Worm (Caenorhabditis elegans) whole organism, late embryonic: ENCODE results near the gene rpn-2.

ENCODE experiments used
- C38D4.7 ChIP-seq: fragments of 200-800 bp; sonication (Bioruptor generic); optimal IDR thresholded peaks from 2 replicates; lab custom pipeline; 2018; ENCODE audit warnings: mild to moderate bottlenecking, missing genetic modification characterization, moderate library complexity, missing compliant biosample characterization
- F13H6.1 ChIP-seq: sonication (generic microtip); optimal IDR thresholded peaks from 2 replicates; lab custom pipeline; 2016; ENCODE audit warnings: missing genetic modification characterization, missing compliant biosample characterization
- T23F11.4 ChIP-seq: fragments of 200-800 bp; sonication (Bioruptor generic); optimal IDR thresholded peaks from 2 replicates; lab custom pipeline; 2018; ENCODE audit warnings: mild to moderate bottlenecking, missing genetic modification characterization, missing compliant biosample characterization
- ceh-19 ChIP-seq: fragments of 200-800 bp; sonication (Bioruptor generic); optimal IDR thresholded peaks from 2 replicates; lab custom pipeline; 2018; ENCODE audit warnings: mild to moderate bottlenecking, missing genetic modification characterization, missing compliant biosample characterization
- ceh-2 ChIP-seq: sonication (generic microtip); optimal IDR thresholded peaks from 2 replicates; lab custom pipeline; 2016; ENCODE audit warnings: missing genotype, missing genetic modification characterization, missing compliant biosample characterization
- ceh-30 ChIP-seq: fragments of 150-350 bp; optimal IDR thresholded peaks from 2 replicates; lab custom pipeline; 2014; ENCODE audit warnings: missing biosample characterization, missing genetic modification characterization
- ceh-34 ChIP-seq: sonication (generic microtip); optimal IDR thresholded peaks from 2 replicates; lab custom pipeline; 2016; ENCODE audit warnings: mild to moderate bottlenecking, missing genetic modification characterization, missing compliant biosample characterization
- ceh-48 ChIP-seq: sonication (generic microtip); optimal IDR thresholded peaks from 2 replicates; lab custom pipeline; 2016; ENCODE audit warnings: missing genetic modification characterization, inconsistent platforms, missing compliant biosample characterization
- ceh-6 ChIP-seq: fragments of 200-800 bp; sonication (Bioruptor generic); optimal IDR thresholded peaks from 2 replicates; lab custom pipeline; 2018; ENCODE audit warnings: mild to moderate bottlenecking, missing genetic modification characterization, missing compliant biosample characterization
- che-1 ChIP-seq: sonication (generic microtip); optimal IDR thresholded peaks from 2 replicates; lab custom pipeline; 2016; ENCODE audit warnings: mild to moderate bottlenecking, missing genetic modification characterization, missing compliant biosample characterization
- dmd-4 ChIP-seq: sonication (generic microtip); optimal IDR thresholded peaks from 2 replicates; lab custom pipeline; 2016; ENCODE audit warnings: borderline replicate concordance, missing genetic modification characterization, missing compliant biosample characterization
- dve-1 ChIP-seq: sonication (generic microtip); optimal IDR thresholded peaks from 2 replicates; lab custom pipeline; 2017; ENCODE audit warnings: antibody characterized with exemption, mild to moderate bottlenecking, missing genetic modification characterization, missing compliant biosample characterization
- elt-2 ChIP-seq: sonication (generic microtip); optimal IDR thresholded peaks from 2 replicates; lab custom pipeline; 2016; ENCODE audit warnings: missing genetic modification reagents, missing genetic modification characterization, missing compliant biosample characterization
- fax-1 ChIP-seq: sonication (generic microtip); optimal IDR thresholded peaks from 2 replicates; lab custom pipeline; 2016; ENCODE audit warnings: missing genotype, missing genetic modification characterization, missing compliant biosample characterization
- fkh-10 ChIP-seq: fragments of 150-350 bp; optimal IDR thresholded peaks from 2 replicates; lab custom pipeline; 2014; ENCODE audit warnings: missing biosample characterization, missing genetic modification reagents, missing genetic modification characterization
- fkh-6 ChIP-seq: sonication (generic microtip); optimal IDR thresholded peaks from 2 replicates; lab custom pipeline; 2016; ENCODE audit warnings: missing genetic modification characterization, missing compliant biosample characterization
- gmeb-2 ChIP-seq: sonication (generic microtip); optimal IDR thresholded peaks from 2 replicates; lab custom pipeline; 2016; ENCODE audit warnings: missing genetic modification characterization, inconsistent platforms, missing compliant biosample characterization
- hlh-13 ChIP-seq: fragments of 200-800 bp; sonication (Bioruptor generic); optimal IDR thresholded peaks from 2 replicates; lab custom pipeline; 2018; ENCODE audit warnings: mild to moderate bottlenecking, missing genetic modification characterization, missing compliant biosample characterization
- hlh-15 ChIP-seq: sonication (generic microtip); optimal IDR thresholded peaks from 2 replicates; lab custom pipeline; 2016; ENCODE audit warnings: missing genetic modification characterization, missing compliant biosample characterization
- hlh-30 ChIP-seq: sonication (generic microtip); optimal IDR thresholded peaks from 2 replicates; lab custom pipeline; 2017; ENCODE audit warnings: antibody characterized with exemption, missing genetic modification characterization, missing compliant biosample characterization; ENCODE audit not compliant: insufficient read depth
- lim-6 ChIP-seq: sonication (generic microtip); optimal IDR thresholded peaks from 2 replicates; lab custom pipeline; 2016; ENCODE audit warnings: missing genetic modification characterization, missing compliant biosample characterization
- lin-11 ChIP-seq: fragments of 200-800 bp; sonication (Bioruptor generic); optimal IDR thresholded peaks from 2 replicates; lab custom pipeline; 2018; ENCODE audit warnings: mild to moderate bottlenecking, missing genetic modification characterization, missing compliant biosample characterization
- mec-3 ChIP-seq: sonication (generic microtip); optimal IDR thresholded peaks from 2 replicates; lab custom pipeline; 2016; ENCODE audit warnings: borderline replicate concordance, missing genetic modification characterization, missing compliant biosample characterization
- nfya-1 ChIP-seq: sonication (generic microtip); optimal IDR thresholded peaks from 2 replicates; lab custom pipeline; 2017; ENCODE audit warnings: missing genetic modification characterization, mild to moderate bottlenecking, missing compliant biosample characterization, antibody characterized with exemption, moderate library complexity
- nhr-11 ChIP-seq: fragments of 150-350 bp; optimal IDR thresholded peaks from 2 replicates; lab custom pipeline; 2014; ENCODE audit warnings: missing biosample characterization, missing genetic modification characterization
- npax-4 ChIP-seq: sonication (generic microtip); optimal IDR thresholded peaks from 2 replicates; lab custom pipeline; 2016; ENCODE audit warnings: missing genetic modification characterization, missing compliant biosample characterization
- odd-2 ChIP-seq: sonication (generic microtip); optimal IDR thresholded peaks from 2 replicates; lab custom pipeline; 2017; ENCODE audit warnings: antibody characterized with exemption, mild to moderate bottlenecking, missing genetic modification characterization, missing compliant biosample characterization
- pag-3 ChIP-seq: sonication (generic microtip); optimal IDR thresholded peaks from 2 replicates; lab custom pipeline; 2016; ENCODE audit warnings: missing compliant biosample characterization, missing genetic modification characterization, borderline replicate concordance
- pat-9 ChIP-seq: fragments of 200-800 bp; sonication (Bioruptor generic); optimal IDR thresholded peaks from 2 replicates; lab custom pipeline; 2018; ENCODE audit warnings: mild to moderate bottlenecking, missing genetic modification characterization, moderate library complexity, missing compliant biosample characterization
- pax-1 ChIP-seq: fragments of 150-350 bp; optimal IDR thresholded peaks from 2 replicates; lab custom pipeline; 2014; ENCODE audit warnings: missing biosample characterization, missing genetic modification characterization
- pqm-1 ChIP-seq: sonication (generic microtip); optimal IDR thresholded peaks from 2 replicates; lab custom pipeline; 2016; ENCODE audit warnings: missing genetic modification characterization, missing compliant biosample characterization
- pros-1 ChIP-seq: fragments of 150-350 bp; optimal IDR thresholded peaks from 2 replicates; lab custom pipeline; 2014; ENCODE audit warnings: missing biosample characterization, missing genetic modification reagents, missing genetic modification characterization
- rnt-1 ChIP-seq: sonication (generic microtip); optimal IDR thresholded peaks from 2 replicates; lab custom pipeline; 2016; ENCODE audit warnings: missing genetic modification characterization, missing compliant biosample characterization
- syd-9 ChIP-seq: sonication (generic microtip); optimal IDR thresholded peaks from 2 replicates; lab custom pipeline; 2016; ENCODE audit warnings: mild to moderate bottlenecking, missing genetic modification characterization, moderate library complexity, missing compliant biosample characterization
- tbx-7 ChIP-seq: sonication (generic microtip); optimal IDR thresholded peaks from 2 replicates; lab custom pipeline; 2016; ENCODE audit warnings: missing genotype, missing genetic modification characterization, missing compliant biosample characterization
- unc-42 ChIP-seq: sonication (generic microtip); optimal IDR thresholded peaks from 2 replicates; lab custom pipeline; 2016; ENCODE audit warnings: missing genotype, missing genetic modification characterization, missing compliant biosample characterization
- unc-86 ChIP-seq: sonication (generic microtip); optimal IDR thresholded peaks from 2 replicates; lab custom pipeline; 2016; ENCODE audit warnings: missing genetic modification characterization, missing compliant biosample characterization
- ztf-16 ChIP-seq: sonication (generic microtip); optimal IDR thresholded peaks from 2 replicates; lab custom pipeline; 2017; ENCODE audit warnings: missing genetic modification characterization, missing compliant biosample characterization

rpn-2 gene

ce11 chrIII:6231880-6232279 lies 32.9 kb downstream of the rpn-2 start:
- TF ChIP-seq elt-2: peak; percentile 85
- no peak for TF ChIP-seq hlh-15
- no peak for TF ChIP-seq odd-2 (tag; lab: Kevin White, UChicago)

- TF ChIP-seq syd-9: no peak
- no peak for TF ChIP-seq unc-86 (tag; lab: Kevin White, UChicago)
- TF ChIP-seq rnt-1 (tag; lab: Kevin White, UChicago): no peak
- no peak for TF ChIP-seq hlh-13
- TF ChIP-seq pros-1 (tag; lab: Kevin White, UChicago): no peak
- TF ChIP-seq fax-1 (tag; lab: Kevin White, UChicago): no peak
- TF ChIP-seq nhr-11 (tag; lab: Kevin White, UChicago): no peak
- no peak for TF ChIP-seq ceh-2
- no peak for TF ChIP-seq ceh-48 (tag; lab: Kevin White, UChicago)
- TF ChIP-seq pat-9 (tag; lab: Kevin White, UChicago): no peak
- no peak for TF ChIP-seq ceh-30
- TF ChIP-seq fkh-10: no peak
- no peak for TF ChIP-seq ceh-34 (tag; lab: Kevin White, UChicago)
- TF ChIP-seq tbx-7 (tag; lab: Kevin White, UChicago): no peak
- TF ChIP-seq fkh-6: no peak
- TF ChIP-seq pqm-1: no peak
- TF ChIP-seq C38D4.7 (GFP tag; lab: Kevin White, UChicago): no peak
- no peak for TF ChIP-seq F13H6.1 (tag; lab: Kevin White, UChicago)
These were observed 37.7 kb downstream of the rpn-2 start, which contains the start of gene T12A2.21 for ce11 chrIII:6236649-6237048. Gene T12A2.21 (minus strand): TSS chrIII:6236749.

ce11 chrIII:6240528-6240927 lies 41.5 kb downstream of the rpn-2 start, which contains the start of gene T12A2.3:
Gene T12A2.3 (plus strand): TSS chrIII:6240828.
- TF ChIP-seq dve-1 (tag; lab: Kevin White, UChicago): no peak
- TF ChIP-seq dmd-4 (tag; lab: Kevin White, UChicago): no peak
- no peak for TF ChIP-seq npax-4 (tag; lab: Kevin White, UChicago)
- TF ChIP-seq elt-2: no peak
- TF ChIP-seq ceh-48 (tag; lab: Kevin White, UChicago): no peak
- no peak for TF ChIP-seq lim-6 (tag; lab: Kevin White, UChicago)
- no peak for TF ChIP-seq pat-9 (tag; lab: Kevin White, UChicago)
- no peak for TF ChIP-seq ztf-16 (tag; lab: Kevin White, UChicago)
- TF ChIP-seq pag-3 (tag; lab: Kevin White, UChicago): no peak
- TF ChIP-seq rnt-1 (tag; lab: Kevin White, UChicago): no peak

ce11 chrIII:6245728-6246127 lies 46.7 kb downstream of the rpn-2 start, which contains the start of gene bcas-2:
Gene bcas-2 (minus strand): TSS chrIII:6245828.
- no peak for TF ChIP-seq C38D4.7 (GFP tag; lab: Kevin White, UChicago)

ce11 chrIII:6248064-6248687 lies 49.2 kb downstream of the rpn-2 start, which contains the start of the genes gen-1 and stt-3:
Gene gen-1 (minus strand): TSS chrIII:6248158.
Gene stt-3 (plus strand): TSS chrIII:6248637.
- TF ChIP-seq mec-3 (tag; lab: Kevin White, UChicago) (no peak), hlh-30 (tag; lab: Kevin White, UChicago) (no peak), pqm-1 (no peak), ceh-6 (GFP tag; lab: Kevin White, UChicago) (no peak)

ce11 chrIII:6251511-6251910 lies 52.5 kb downstream of the rpn-2 start, which contains the start of gene amdh-1:
Gene amdh-1 (plus strand): TSS chrIII:6251811.
- TF ChIP-seq mec-3 (tag; lab: Kevin White, UChicago): no peak
- no peak for TF ChIP-seq ztf-16 (tag; lab: Kevin White, UChicago)
- no peak for TF ChIP-seq pat-9 (tag; lab: Kevin White, UChicago)
- TF ChIP-seq lim-6 (tag; lab: Kevin White, UChicago): no peak
- no peak for TF ChIP-seq syd-9
- no peak for TF ChIP-seq ceh-19 (GFP tag; lab: Kevin White, UChicago)
- no peak for TF ChIP-seq pqm-1
- TF ChIP-seq npax-4 (tag; lab: Kevin White, UChicago): no peak
- no peak for TF ChIP-seq lin-11 (tag; lab: Kevin White, UChicago)
- no peak for TF ChIP-seq pag-3 (tag; lab: Kevin White, UChicago)
- TF ChIP-seq che-1 (tag; lab: Kevin White, UChicago): no peak
- TF ChIP-seq gmeb-2 (tag; lab: Kevin White, UChicago): no peak
- TF ChIP-seq pax-1 (tag; lab: Kevin White, UChicago): no peak
- TF ChIP-seq unc-42 (tag; lab: Kevin White, UChicago): no peak
- TF ChIP-seq nfya-1 (tag; lab: Kevin White, UChicago): no peak
- no peak for TF ChIP-seq ceh-30
- no peak for TF ChIP-seq odd-2 (tag; lab: Kevin White, UChicago)
- TF ChIP-seq T23F11.4 (GFP tag; lab: Kevin White, UChicago): no peak
- TF ChIP-seq, all 69 proteins: peak for 0
